Fruit fly (Drosophila melanogaster) whole organism, embryonic: ENCODE measurements around the gene CG31792.

Source experiments
- Adf1 ChIP-seq: fragments of 200-800 bp; sonication (Bioruptor generic); IDR thresholded peaks from 2 replicates; pipeline ENCODE4 v1.3.6; 2022; ENCODE audit warnings: missing biosample characterization, missing genetic modification characterization
- Bdp1 ChIP-seq: fragments of 200-800 bp; sonication (Bioruptor generic); optimal IDR thresholded peaks from 3 replicates; lab custom pipeline; 2016; ENCODE audit warnings: missing biosample characterization, missing genetic modification characterization
- CG10267 ChIP-seq: fragments of 200-800 bp; sonication (Bioruptor generic); optimal IDR thresholded peaks from 2 replicates; lab custom pipeline; 2018; ENCODE audit warnings: missing biosample characterization, mild to moderate bottlenecking, missing genetic modification characterization, moderate library complexity
- CG12769 ChIP-seq: fragments of 200-800 bp; sonication (Bioruptor generic); optimal IDR thresholded peaks from 2 replicates; lab custom pipeline; 2019; ENCODE audit warnings: missing biosample characterization, mild to moderate bottlenecking, missing genetic modification characterization, moderate library complexity
- CG15696 ChIP-seq: fragments of 200-800 bp; sonication (Bioruptor generic); optimal IDR thresholded peaks from 2 replicates; lab custom pipeline; 2019; ENCODE audit warnings: missing biosample characterization, mild to moderate bottlenecking, missing genetic modification characterization, moderate library complexity
- CG17328 ChIP-seq: fragments of 200-800 bp; sonication (Bioruptor generic); IDR thresholded peaks from 2 replicates; pipeline ENCODE4 v1.3.6; 2022; ENCODE audit warnings: missing biosample characterization, missing genetic modification characterization
- CG17912 ChIP-seq: fragments of 200-800 bp; sonication (Bioruptor generic); optimal IDR thresholded peaks from 2 replicates; lab custom pipeline; 2018; ENCODE audit warnings: missing biosample characterization, mild to moderate bottlenecking, missing genetic modification characterization
- CG2199 ChIP-seq: fragments of 200-800 bp; sonication (Bioruptor generic); IDR thresholded peaks from 3 replicates; pipeline ENCODE4 v1.3.6; 2022; ENCODE audit warnings: missing biosample characterization, missing genetic modification characterization
- CG3163 ChIP-seq: fragments of 200-800 bp; sonication (Bioruptor generic); optimal IDR thresholded peaks from 3 replicates; lab custom pipeline; 2016; ENCODE audit warnings: missing biosample characterization, missing genetic modification characterization
- CG3847 ChIP-seq: fragments of 200-800 bp; sonication (Bioruptor generic); IDR thresholded peaks from 2 replicates; pipeline ENCODE4 v1.3.6; 2022; ENCODE audit warnings: missing biosample characterization, missing genetic modification characterization
- CG4820 ChIP-seq: fragments of 200-800 bp; sonication (Bioruptor generic); optimal IDR thresholded peaks from 3 replicates; lab custom pipeline; 2016; ENCODE audit warnings: missing biosample characterization, missing genetic modification characterization
- CG6254 ChIP-seq: fragments of 200-800 bp; sonication (Bioruptor generic); optimal IDR thresholded peaks from 3 replicates; lab custom pipeline; 2017; ENCODE audit warnings: mild to moderate bottlenecking, missing biosample characterization, missing genetic modification reagents, missing genetic modification characterization
- CG7839 ChIP-seq: fragments of 200-800 bp; sonication (Bioruptor generic); optimal IDR thresholded peaks from 3 replicates; lab custom pipeline; 2018; ENCODE audit warnings: missing biosample characterization, mild to moderate bottlenecking, missing genetic modification characterization, moderate library complexity
- CG9876 ChIP-seq: fragments of 200-800 bp; sonication (Bioruptor generic); optimal IDR thresholded peaks from 2 replicates; lab custom pipeline; 2016; ENCODE audit warnings: missing biosample characterization, missing genetic modification characterization
- CoRest ChIP-seq: fragments of 200-800 bp; sonication (Bioruptor generic); optimal IDR thresholded peaks from 3 replicates; lab custom pipeline; 2018; ENCODE audit warnings: missing biosample characterization, mild to moderate bottlenecking, missing genetic modification characterization, moderate library complexity
- D ChIP-seq, 2 experiments: fragments of 200-800 bp in 1 of 2; fragments of >200 bp in 1 of 2; sonication (Bioruptor generic) in 1 of 2; optimal IDR thresholded peaks; 2 replicates in 1 of 2; 3 replicates in 1 of 2; lab custom pipeline; 2017; ENCODE audit warnings: mild to moderate bottlenecking in 1 of 2, missing biosample characterization in 1 of 2, missing genetic modification characterization in 1 of 2, missing genetic modification reagents in 1 of 2
- Dek ChIP-seq: fragments of 200-800 bp; sonication (Bioruptor generic); optimal IDR thresholded peaks from 3 replicates; lab custom pipeline; 2019; ENCODE audit warnings: missing biosample characterization, mild to moderate bottlenecking, missing genetic modification characterization, moderate library complexity
- Dfd ChIP-seq, 2 experiments: fragments of >200 bp; optimal IDR thresholded peaks; 2 replicates each; lab custom pipeline; 2017; ENCODE audit warnings: missing biosample characterization in 2 of 2, missing genetic modification characterization in 2 of 2
- Ets65A ChIP-seq: fragments of 200-800 bp; sonication (Bioruptor generic); peaks from one replicate; lab custom pipeline; 2016; ENCODE audit warnings: missing biosample characterization, missing genetic modification characterization
- Fer2 ChIP-seq: fragments of 200-800 bp; sonication (Bioruptor generic); optimal IDR thresholded peaks from 2 replicates; lab custom pipeline; 2018; ENCODE audit warnings: missing biosample characterization, mild to moderate bottlenecking, missing genetic modification characterization, moderate library complexity
- Fer3 ChIP-seq: fragments of 200-800 bp; sonication (Bioruptor generic); optimal IDR thresholded peaks from 2 replicates; lab custom pipeline; 2018; ENCODE audit warnings: missing biosample characterization, mild to moderate bottlenecking, missing genetic modification characterization, moderate library complexity
- HLHmδ ChIP-seq: fragments of 200-800 bp; sonication (Bioruptor generic); optimal IDR thresholded peaks from 2 replicates; lab custom pipeline; 2018; ENCODE audit warnings: missing biosample characterization, mild to moderate bottlenecking, missing genetic modification characterization, moderate library complexity
- Hey ChIP-seq: fragments of 200-800 bp; sonication (Bioruptor generic); optimal IDR thresholded peaks from 3 replicates; lab custom pipeline; 2018; ENCODE audit warnings: missing biosample characterization, mild to moderate bottlenecking, missing genetic modification characterization
- Lhr ChIP-seq: fragments of 200-800 bp; sonication (Bioruptor generic); optimal IDR thresholded peaks from 3 replicates; lab custom pipeline; 2017; ENCODE audit warnings: mild to moderate bottlenecking, missing biosample characterization, missing genetic modification reagents, missing genetic modification characterization
- Meics ChIP-seq: fragments of 200-800 bp; sonication (Bioruptor generic); optimal IDR thresholded peaks from 2 replicates; lab custom pipeline; 2017; ENCODE audit warnings: missing biosample characterization, mild to moderate bottlenecking, missing genetic modification characterization
- NFAT ChIP-seq: fragments of 200-800 bp; sonication (Bioruptor generic); IDR thresholded peaks from 2 replicates; pipeline ENCODE4 v1.3.6; 2022; ENCODE audit warnings: missing biosample characterization, missing genetic modification characterization
- Neu2 ChIP-seq: fragments of 200-800 bp; sonication (Bioruptor generic); optimal IDR thresholded peaks from 3 replicates; lab custom pipeline; 2016; ENCODE audit warnings: missing biosample characterization, missing genetic modification characterization, borderline replicate concordance
- Oli ChIP-seq: fragments of 200-800 bp; sonication (Bioruptor generic); optimal IDR thresholded peaks from 2 replicates; lab custom pipeline; 2018; ENCODE audit warnings: missing biosample characterization, mild to moderate bottlenecking, missing genetic modification characterization, moderate library complexity
- Sin3A ChIP-seq: fragments of >200 bp; optimal IDR thresholded peaks from 2 replicates; lab custom pipeline; 2018
- Sox102F ChIP-seq: fragments of 200-800 bp; sonication (Bioruptor generic); optimal IDR thresholded peaks from 2 replicates; lab custom pipeline; 2018; ENCODE audit warnings: missing biosample characterization, mild to moderate bottlenecking, missing genetic modification characterization, moderate library complexity
- amos ChIP-seq: fragments of 200-800 bp; sonication (Bioruptor generic); IDR thresholded peaks from 2 replicates; pipeline ENCODE4 v1.3.6; 2022; ENCODE audit warnings: missing biosample characterization, missing genetic modification characterization; ENCODE audit not compliant: partially characterized antibody
- cato ChIP-seq: fragments of 200-800 bp; sonication (Bioruptor generic); optimal IDR thresholded peaks from 2 replicates; lab custom pipeline; 2016; ENCODE audit warnings: missing biosample characterization, missing genetic modification characterization, borderline replicate concordance
- cg ChIP-seq: fragments of 200-800 bp; sonication (Bioruptor generic); optimal IDR thresholded peaks from 3 replicates; lab custom pipeline; 2019; ENCODE audit warnings: missing biosample characterization, mild to moderate bottlenecking, missing genetic modification characterization, moderate library complexity
- crol ChIP-seq: fragments of 200-800 bp; sonication (Bioruptor generic); IDR thresholded peaks from 2 replicates; pipeline ENCODE4 v1.3.6; 2022; ENCODE audit warnings: missing biosample characterization, missing genetic modification characterization
- danr ChIP-seq: fragments of 200-800 bp; sonication (Bioruptor generic); IDR thresholded peaks from 2 replicates; pipeline ENCODE4 v1.3.6; 2022; ENCODE audit warnings: missing biosample characterization, missing genetic modification characterization
- dm ChIP-seq: fragments of 200-800 bp; sonication (Bioruptor generic); optimal IDR thresholded peaks from 3 replicates; lab custom pipeline; 2016; ENCODE audit warnings: missing biosample characterization, missing genetic modification characterization
- inv ChIP-seq: fragments of 200-800 bp; sonication (Bioruptor generic); IDR thresholded peaks from 2 replicates; pipeline ENCODE4 v1.3.6; 2022; ENCODE audit warnings: missing biosample characterization, missing genetic modification characterization; ENCODE audit not compliant: partially characterized antibody
- jing ChIP-seq: fragments of 200-800 bp; sonication (Bioruptor generic); optimal IDR thresholded peaks from 2 replicates; lab custom pipeline; 2018; ENCODE audit warnings: missing biosample characterization, mild to moderate bottlenecking, missing genetic modification characterization
- lmd ChIP-seq: fragments of 200-800 bp; sonication (Bioruptor generic); IDR thresholded peaks from 2 replicates; pipeline ENCODE4 v1.3.6; 2022; ENCODE audit warnings: missing biosample characterization, missing genetic modification characterization
- pan ChIP-seq, 4 experiments: fragments of >200 bp in 3 of 4; fragments of 200-800 bp in 1 of 4; sonication (Bioruptor generic) in 1 of 4; optimal IDR thresholded peaks in 3 of 4; IDR thresholded peaks in 1 of 4; 2 replicates each; pipeline versions ENCODE4 v1.3.6 to Lab custom; 2017 to 2022; ENCODE audit warnings: missing biosample characterization in 2 of 4, missing genetic modification characterization in 2 of 4, mixed read lengths in 1 of 4
- pho ChIP-seq: fragments of 200-800 bp; sonication (Bioruptor generic); optimal IDR thresholded peaks from 2 replicates; lab custom pipeline; 2016; ENCODE audit warnings: missing biosample characterization, missing genetic modification characterization
- psq ChIP-seq: fragments of 200-800 bp; sonication (Bioruptor generic); optimal IDR thresholded peaks from 2 replicates; lab custom pipeline; 2017; ENCODE audit warnings: missing biosample characterization, missing genetic modification characterization
- pum ChIP-seq: fragments of 200-800 bp; sonication (Bioruptor generic); optimal IDR thresholded peaks from 2 replicates; lab custom pipeline; 2016; ENCODE audit warnings: missing biosample characterization, missing genetic modification characterization
- salm ChIP-seq: fragments of 200-800 bp; sonication (Bioruptor generic); optimal IDR thresholded peaks from 2 replicates; lab custom pipeline; 2018; ENCODE audit warnings: missing biosample characterization, mild to moderate bottlenecking, missing genetic modification characterization
- sqz ChIP-seq: fragments of 200-800 bp; sonication (Bioruptor generic); optimal IDR thresholded peaks from 3 replicates; lab custom pipeline; 2018; ENCODE audit warnings: missing biosample characterization, mild to moderate bottlenecking, missing genetic modification characterization
- sr ChIP-seq: fragments of 200-800 bp; sonication (Bioruptor generic); IDR thresholded peaks from 3 replicates; pipeline ENCODE4 v1.3.6; 2022; ENCODE audit warnings: missing biosample characterization, missing genetic modification characterization
- tll ChIP-seq, 2 experiments: fragments of 200-800 bp in 1 of 2; fragments of >200 bp in 1 of 2; sonication (Bioruptor generic) in 1 of 2; optimal IDR thresholded peaks; 2 replicates each; lab custom pipeline; 2017 to 2019; ENCODE audit warnings: missing biosample characterization in 2 of 2, missing genetic modification characterization in 2 of 2, mild to moderate bottlenecking in 1 of 2, moderate library complexity in 1 of 2
- wdn ChIP-seq: fragments of 200-800 bp; sonication (Bioruptor generic); IDR thresholded peaks from 2 replicates; pipeline ENCODE4 v1.3.6; 2022; ENCODE audit warnings: missing biosample characterization, missing genetic modification characterization

The CG31792 gene

dm6 chr2L:18965367-18966213 lies 31.7 kb upstream of the CG31792 start (continued):
- TF ChIP-seq CG7839 (tag; lab: Kevin White, UChicago) (peak; percentile 49), cg (GFP tag; lab: Kevin White, UChicago) (no peak), cato (GFP tag; lab: Kevin White, UChicago) (no peak), psq (GFP tag; lab: Kevin White, UChicago) (no peak), Neu2 (GFP tag; lab: Kevin White, UChicago) (no peak), inv (no peak), Lhr (GFP tag; lab: Kevin White, UChicago) (no peak), Adf1 (no peak), wdn (no peak), lmd (GFP tag; lab: Robert Waterston, UW) (peak; percentile 58), Dfd (GFP tag; optimal IDR thresholded peaks at IDR 0.05; lab: Kevin White, UChicago) (no peak), CG2199 (GFP tag; lab: Robert Waterston, UW) (no peak), Hey (no peak), sqz (GFP tag; lab: Kevin White, UChicago) (no peak), NFAT (GFP tag; lab: Robert Waterston, UW) (no peak), D (optimal IDR thresholded peaks at IDR 0.05; lab: Kevin White, UChicago) (no peak), D (GFP tag; optimal IDR thresholded peaks at IDR 0.05; lab: Kevin White, UChicago) (no peak), dm (GFP tag; lab: Kevin White, UChicago) (no peak), Fer2 (tag; lab: Kevin White, UChicago) (no peak), HLHmδ (GFP tag; lab: Kevin White, UChicago) (no peak), sr (GFP tag; lab: Robert Waterston, UW) (no peak), pan (optimal IDR thresholded peaks at IDR 0.05; lab: Kevin White, UChicago) (peak in 1 of 2 experiments; percentile 16), pan (GFP tag; optimal IDR thresholded peaks at IDR 0.05 in 1 of 2, IDR thresholded peaks at IDR 0.05 in 1 of 2) (peak in 1 of 2 experiments; percentile 10), amos (no peak), jing (GFP tag; lab: Kevin White, UChicago) (no peak), CG17328 (no peak), CG4820 (GFP tag; lab: Kevin White, UChicago) (no peak), Bdp1 (GFP tag; lab: Kevin White, UChicago) (no peak), Fer3 (tag; lab: Kevin White, UChicago) (peak; percentile 51), danr (GFP tag; lab: Robert Waterston, UW) (no peak), Sox102F (GFP tag; lab: Kevin White, UChicago) (peak; percentile 15), CG3163 (GFP tag; lab: Kevin White, UChicago) (no peak), Oli (tag; lab: Kevin White, UChicago) (peak; percentile 28), CG17912 (GFP tag; lab: Kevin White, UChicago) (no peak), tll (GFP tag; optimal IDR thresholded peaks at IDR 0.05; lab: Kevin White, UChicago) (no peak), CoRest (tag; lab: Kevin White, UChicago) (peak; percentile 51), CG12769 (tag; lab: Kevin White, UChicago) (peak; percentile 51), salm (no peak), Dek (tag; lab: Kevin White, UChicago) (no peak), pho (no peak), Sin3A (lab: Kevin White, UChicago) (no peak), Meics (peak; percentile 53), Ets65A (no peak), CG6254 (GFP tag; lab: Kevin White, UChicago) (no peak), CG9876 (GFP tag; lab: Kevin White, UChicago) (no peak), CG3847 (peak; percentile 41), CG10267 (no peak), crol (GFP tag; lab: Robert Waterston, UW) (0 out of 2 replicates have a peak, but pooled peaks have one; percentile 7), CG15696 (tag; lab: Kevin White, UChicago) (no peak), pum (no peak)
